Fruit fly (Drosophila melanogaster): ENCODE results near the gene CG9133.

CG9133 gene

dm6 chr3L:1251712-1252111, at the start of gene CG9133, which contains the start of gene CG9130:
CG9133 (plus strand) TSS chr3L:1252012.
CG9130 (plus strand) TSS chr3L:1252012.
- no peak for TF ChIP-seq usp (GFP tag; optimal IDR thresholded peaks at IDR 0.05)
- no peak for TF ChIP-seq CG8478 (optimal IDR thresholded peaks at IDR 0.05)
- TF ChIP-seq EcR (GFP tag; optimal IDR thresholded peaks at IDR 0.05), result no peak
- no peak for TF ChIP-seq psq (optimal IDR thresholded peaks at IDR 0.05)
- TF ChIP-seq pan (optimal IDR thresholded peaks at IDR 0.05), result no peak
- no peak for TF ChIP-seq Dll (optimal IDR thresholded peaks at IDR 0.05)

- TF ChIP-seq usp (GFP tag; optimal IDR thresholded peaks at IDR 0.05), result no peak
- no peak for TF ChIP-seq CG8478 (optimal IDR thresholded peaks at IDR 0.05)
- no peak for TF ChIP-seq Dll (optimal IDR thresholded peaks at IDR 0.05)
- TF ChIP-seq psq (optimal IDR thresholded peaks at IDR 0.05), result no peak
- TF ChIP-seq EcR (GFP tag; optimal IDR thresholded peaks at IDR 0.05), result no peak
- TF ChIP-seq pan (optimal IDR thresholded peaks at IDR 0.05), result no peak
Observed at dm6 chr3L:1202588-1203195, 49.1 kb upstream of the CG9133 start, which contains the start of gene meep. meep (minus strand) TSS chr3L:1203036.

dm6 chr3L:1203855-1204431, 47.9 kb upstream of the CG9133 start:
- TF ChIP-seq EcR (GFP tag; optimal IDR thresholded peaks at IDR 0.05), result no peak

- TF ChIP-seq Dll (optimal IDR thresholded peaks at IDR 0.05), result no peak
- TF ChIP-seq usp (GFP tag; optimal IDR thresholded peaks at IDR 0.05), result no peak
- TF ChIP-seq EcR (GFP tag; optimal IDR thresholded peaks at IDR 0.05), result no peak
- TF ChIP-seq psq (optimal IDR thresholded peaks at IDR 0.05), result no peak
- no peak for TF ChIP-seq CG8478 (optimal IDR thresholded peaks at IDR 0.05)
- no peak for TF ChIP-seq pan (optimal IDR thresholded peaks at IDR 0.05)
Observed at dm6 chr3L:1204674-1205547, 46.9 kb upstream of the CG9133 start, which contains the start of gene CG9119. CG9119 (minus strand) TSS chr3L:1204795.

dm6 chr3L:1206682-1207421, 45.0 kb upstream of the CG9133 start, which contains the start of gene LysB:
LysB (plus strand) TSS chr3L:1207371.
- TF ChIP-seq Dll (optimal IDR thresholded peaks at IDR 0.05), result no peak
- TF ChIP-seq CG8478 (optimal IDR thresholded peaks at IDR 0.05), result no peak
- TF ChIP-seq pan (optimal IDR thresholded peaks at IDR 0.05), result no peak
- TF ChIP-seq usp (GFP tag; optimal IDR thresholded peaks at IDR 0.05), result no peak
- no peak for TF ChIP-seq EcR (GFP tag; optimal IDR thresholded peaks at IDR 0.05)
- no peak for TF ChIP-seq psq (optimal IDR thresholded peaks at IDR 0.05)

- no peak for TF ChIP-seq EcR (GFP tag; optimal IDR thresholded peaks at IDR 0.05)
- TF ChIP-seq CG8478 (optimal IDR thresholded peaks at IDR 0.05), result no peak
- no peak for TF ChIP-seq pan (optimal IDR thresholded peaks at IDR 0.05)
- TF ChIP-seq psq (optimal IDR thresholded peaks at IDR 0.05), result no peak
- no peak for TF ChIP-seq Dll (optimal IDR thresholded peaks at IDR 0.05)
- no peak for TF ChIP-seq usp (GFP tag; optimal IDR thresholded peaks at IDR 0.05)
Observed at dm6 chr3L:1208206-1208605, 43.6 kb upstream of the CG9133 start.

dm6 chr3L:1211096-1211495, 40.7 kb upstream of the CG9133 start, which contains the start of gene LysD:
LysD (minus strand) TSS chr3L:1211196.
- TF ChIP-seq Dll (optimal IDR thresholded peaks at IDR 0.05) (no peak), CG8478 (optimal IDR thresholded peaks at IDR 0.05) (no peak), EcR (GFP tag; optimal IDR thresholded peaks at IDR 0.05) (no peak)

- TF ChIP-seq EcR (GFP tag; optimal IDR thresholded peaks at IDR 0.05) (no peak), usp (GFP tag; optimal IDR thresholded peaks at IDR 0.05) (no peak), pan (optimal IDR thresholded peaks at IDR 0.05) (no peak), Dll (optimal IDR thresholded peaks at IDR 0.05) (no peak), CG8478 (optimal IDR thresholded peaks at IDR 0.05) (no peak), psq (optimal IDR thresholded peaks at IDR 0.05) (no peak)
Observed at dm6 chr3L:1212113-1212512, 39.7 kb upstream of the CG9133 start.

dm6 chr3L:1212571-1212970, 39.2 kb upstream of the CG9133 start, which contains the start of gene LysE:
LysE (plus strand) TSS chr3L:1212827.
- TF ChIP-seq EcR (GFP tag; optimal IDR thresholded peaks at IDR 0.05) (no peak), Dll (optimal IDR thresholded peaks at IDR 0.05) (no peak)

dm6 chr3L:1216460-1216859, 35.4 kb upstream of the CG9133 start:
- TF ChIP-seq EcR (GFP tag; optimal IDR thresholded peaks at IDR 0.05) (no peak), psq (optimal IDR thresholded peaks at IDR 0.05) (no peak), pan (optimal IDR thresholded peaks at IDR 0.05) (no peak), Dll (optimal IDR thresholded peaks at IDR 0.05) (no peak), CG8478 (optimal IDR thresholded peaks at IDR 0.05) (no peak), usp (GFP tag; optimal IDR thresholded peaks at IDR 0.05) (no peak)

dm6 chr3L:1218596-1218995, 33.2 kb upstream of the CG9133 start, which contains the start of gene LysP:
LysP (minus strand) TSS chr3L:1218696.
- TF ChIP-seq CG8478 (optimal IDR thresholded peaks at IDR 0.05) (no peak), psq (optimal IDR thresholded peaks at IDR 0.05) (no peak), usp (GFP tag; optimal IDR thresholded peaks at IDR 0.05) (no peak), Dll (optimal IDR thresholded peaks at IDR 0.05) (no peak), pan (optimal IDR thresholded peaks at IDR 0.05) (no peak), EcR (GFP tag; optimal IDR thresholded peaks at IDR 0.05) (no peak)
